Worm (Caenorhabditis elegans): ENCODE data around the gene snap-1.

The snap-1 gene

DNA sequence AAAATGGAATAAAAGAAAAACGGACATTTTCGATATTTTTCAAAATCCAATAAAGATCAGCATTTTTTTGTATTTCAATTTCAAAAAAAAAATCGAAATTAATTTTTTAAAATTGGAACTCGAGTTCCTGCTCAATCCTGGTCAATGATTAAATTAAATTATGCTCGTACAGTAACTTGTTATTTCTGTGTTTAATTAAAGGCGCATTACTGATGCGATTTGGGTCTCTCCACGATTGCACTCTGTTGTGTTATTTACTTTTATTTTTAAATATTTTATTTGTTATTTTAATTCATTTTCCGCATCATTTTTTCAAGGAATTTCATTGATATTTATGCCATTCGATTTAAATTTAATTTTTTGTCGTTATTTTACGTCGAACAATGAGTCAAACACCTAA, 47.9 kb downstream of the snap-1 start:
- TF ChIP-seq unc-62 (GFP tag; optimal IDR thresholded peaks at IDR 0.05) = no peak

DNA sequence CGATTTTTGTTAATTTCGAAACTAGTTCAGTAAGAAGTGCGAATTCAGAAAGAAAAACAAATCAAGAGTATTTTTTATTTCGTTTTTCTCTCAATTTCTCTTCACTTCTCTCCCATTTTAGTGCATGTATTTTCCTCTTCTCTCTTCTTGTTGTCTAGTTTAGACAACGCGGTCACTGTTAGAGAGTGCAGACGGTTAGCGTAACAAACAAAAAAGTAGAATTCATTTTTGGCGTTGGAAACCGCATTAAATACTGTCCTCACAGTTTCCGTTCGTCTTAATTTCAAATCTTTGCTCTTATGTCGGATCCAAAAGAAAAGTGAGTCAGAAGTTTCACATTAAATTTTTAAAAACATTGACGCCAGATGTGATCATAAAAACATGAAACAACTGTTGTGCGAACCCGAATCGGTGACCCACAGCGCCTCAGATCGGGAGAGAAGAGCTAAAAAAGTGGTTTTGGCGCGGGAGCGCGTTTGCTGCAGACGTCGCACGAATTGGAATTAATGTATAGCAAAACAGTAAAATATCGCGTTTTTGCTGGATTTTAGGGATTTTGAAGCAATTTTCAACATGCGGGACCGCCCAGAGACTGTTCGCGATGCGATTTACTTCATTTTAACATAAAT, 48.6 kb downstream of the snap-1 start, which contains the start of gene srp-7:
Gene srp-7 (plus strand): TSS at position 213 of the 629 bp plus-strand sequence.
- TF ChIP-seq unc-62 (GFP tag; optimal IDR thresholded peaks at IDR 0.05) = no peak

Data from whole organism, dauer.